Worm (Caenorhabditis elegans) whole organism, L4 larva: Measurements from ENCODE around the gene F53H2.1.
A peak's percentile ranks its signal among the peaks of the same experiment; 100 is the strongest.

ENCODE experiments used
- D1046.2 ChIP-seq: fragments of 200-800 bp; sonication (Bioruptor generic); IDR thresholded peaks from 2 replicates; pipeline ENCODE4 v1.3.6; 2022; ENCODE audit warnings: missing genetic modification characterization, missing compliant biosample characterization
- F10B5.3 ChIP-seq: sonication (generic microtip); optimal IDR thresholded peaks from 2 replicates; lab custom pipeline; 2016; ENCODE audit warnings: mild to moderate bottlenecking, missing genetic modification characterization, missing compliant biosample characterization
- F26F4.8 ChIP-seq: fragments of 200-800 bp; sonication (Bioruptor generic); conservative IDR thresholded peaks from 2 replicates; pipeline ENCODE4 v1.3.6; 2022; ENCODE audit warnings: missing genetic modification characterization, missing compliant biosample characterization
- F44E2.7 ChIP-seq: fragments of 200-800 bp; sonication (Bioruptor generic); IDR thresholded peaks from 2 replicates; pipeline ENCODE4 v2.1.2; 2022; ENCODE audit warnings: missing genetic modification characterization, missing compliant biosample characterization
- F49E8.2 ChIP-seq: sonication (generic microtip); optimal IDR thresholded peaks from 2 replicates; lab custom pipeline; 2016; ENCODE audit warnings: missing compliant biosample characterization, mild to moderate bottlenecking, missing genetic modification characterization, borderline replicate concordance
- R02D3.7 ChIP-seq: fragments of 150-350 bp; sonication (generic microtip); optimal IDR thresholded peaks from 3 replicates; lab custom pipeline; 2014; ENCODE audit warnings: missing biosample characterization, missing genetic modification characterization
- T20F7.1 ChIP-seq: fragments of 200-800 bp; sonication (Bioruptor generic); optimal IDR thresholded peaks from 2 replicates; lab custom pipeline; 2018; ENCODE audit warnings: mild to moderate bottlenecking, missing genetic modification characterization, missing compliant biosample characterization
- Y105C5A.15 ChIP-seq: fragments of 200-800 bp; sonication (Bioruptor generic); IDR thresholded peaks from 2 replicates; pipeline ENCODE4 v1.3.6; 2022; ENCODE audit warnings: missing genetic modification characterization, missing compliant biosample characterization
- Y48G9A.11 ChIP-seq: fragments of 200-800 bp; sonication (Bioruptor generic); IDR thresholded peaks from 2 replicates; pipeline ENCODE4 v1.3.6; 2022; ENCODE audit warnings: missing genetic modification reagents, missing genetic modification characterization, missing compliant biosample characterization
- Y75B8A.6 ChIP-seq: fragments of 200-800 bp; sonication (Bioruptor generic); IDR thresholded peaks from 2 replicates; pipeline ENCODE4 v1.3.6; 2022; ENCODE audit warnings: missing genetic modification reagents, missing genetic modification characterization, missing compliant biosample characterization
- ZK546.5 ChIP-seq, 2 experiments: sonication (generic microtip); optimal IDR thresholded peaks; 2 replicates each; lab custom pipeline; 2017; ENCODE audit warnings: missing biosample characterization in 2 of 2, missing genetic modification characterization in 2 of 2
- aly-2 ChIP-seq: sonication (generic microtip); optimal IDR thresholded peaks from 2 replicates; lab custom pipeline; 2018; ENCODE audit warnings: missing biosample characterization, missing genetic modification characterization
- ama-1 ChIP-seq: fragments of 150-350 bp; optimal IDR thresholded peaks from 2 replicates; lab custom pipeline; 2014; ENCODE audit warnings: inconsistent platforms, mixed read lengths
- arid-1 ChIP-seq: fragments of 200-800 bp; sonication (Bioruptor generic); conservative IDR thresholded peaks from 2 replicates; pipeline ENCODE4 v1.3.6; 2022; ENCODE audit warnings: missing genetic modification reagents, missing genetic modification characterization, missing compliant biosample characterization
- attf-4 ChIP-seq: sonication (generic microtip); optimal IDR thresholded peaks from 3 replicates; lab custom pipeline; 2017; ENCODE audit warnings: missing biosample characterization, missing genetic modification characterization
- ceh-32 ChIP-seq: sonication (generic microtip); optimal IDR thresholded peaks from 2 replicates; lab custom pipeline; 2016; ENCODE audit warnings: mild to moderate bottlenecking, missing genetic modification characterization, missing compliant biosample characterization; ENCODE audit not compliant: poor library complexity
- cey-2 ChIP-seq: sonication (generic microtip); optimal IDR thresholded peaks from 3 replicates; lab custom pipeline; 2017; ENCODE audit warnings: missing genetic modification characterization, mild to moderate bottlenecking, missing compliant biosample characterization, antibody characterized with exemption, borderline replicate concordance; ENCODE audit not compliant: insufficient read depth
- ctbp-1 ChIP-seq: fragments of 200-800 bp; sonication (Bioruptor generic); IDR thresholded peaks from 2 replicates; pipeline ENCODE4 v1.3.6; 2022; ENCODE audit warnings: missing genetic modification reagents, missing genetic modification characterization, missing compliant biosample characterization
- daf-8 ChIP-seq: fragments of 200-800 bp; sonication (Bioruptor generic); IDR thresholded peaks from 2 replicates; pipeline ENCODE4 v1.3.6; 2022; ENCODE audit warnings: missing genetic modification characterization, missing compliant biosample characterization
- dmd-8 ChIP-seq: fragments of 200-800 bp; sonication (Bioruptor generic); IDR thresholded peaks from 2 replicates; pipeline ENCODE4 v1.3.6; 2022; ENCODE audit warnings: missing genetic modification characterization, missing compliant biosample characterization
- dmd-9 ChIP-seq: fragments of 200-800 bp; sonication (Bioruptor generic); IDR thresholded peaks from 2 replicates; pipeline ENCODE4 v1.3.6; 2022; ENCODE audit warnings: missing genetic modification reagents, missing genetic modification characterization, missing compliant biosample characterization
- dve-1 ChIP-seq: sonication (generic microtip); optimal IDR thresholded peaks from 2 replicates; lab custom pipeline; 2017; ENCODE audit warnings: antibody characterized with exemption, mild to moderate bottlenecking, missing genetic modification characterization, missing compliant biosample characterization; ENCODE audit not compliant: insufficient read depth
- egl-27 ChIP-seq: sonication (generic microtip); optimal IDR thresholded peaks from 3 replicates; lab custom pipeline; 2017; ENCODE audit warnings: missing biosample characterization, missing genetic modification reagents, missing genetic modification characterization
- egl-43 ChIP-seq: fragments of 200-800 bp; sonication (Bioruptor generic); IDR thresholded peaks from 2 replicates; pipeline ENCODE4 v1.3.6; 2022; ENCODE audit warnings: missing genetic modification reagents, missing genetic modification characterization, missing compliant biosample characterization
- fkh-10 ChIP-seq: fragments of 150-350 bp; optimal IDR thresholded peaks from 2 replicates; lab custom pipeline; 2014; ENCODE audit warnings: missing biosample characterization, missing genetic modification reagents, missing genetic modification characterization
- gei-8 ChIP-seq: fragments of 200-800 bp; sonication (Bioruptor generic); optimal IDR thresholded peaks from 2 replicates; lab custom pipeline; 2018; ENCODE audit warnings: mild to moderate bottlenecking, missing genetic modification characterization, missing compliant biosample characterization
- hmg-1.1 ChIP-seq: fragments of 200-800 bp; sonication (Bioruptor generic); IDR thresholded peaks from 2 replicates; pipeline ENCODE4 v1.3.6; 2022; ENCODE audit warnings: missing genetic modification reagents, missing genetic modification characterization, missing compliant biosample characterization
- lin-15B ChIP-seq: fragments of 150-350 bp; sonication (generic microtip); optimal IDR thresholded peaks from 3 replicates; lab custom pipeline; 2014; ENCODE audit warnings: missing biosample characterization, missing genetic modification characterization
- lin-29 ChIP-seq: fragments of 200-800 bp; sonication (Bioruptor generic); IDR thresholded peaks from 2 replicates; pipeline ENCODE4 v1.3.6; 2022; ENCODE audit warnings: missing genetic modification reagents, missing genetic modification characterization, missing compliant biosample characterization
- lsy-2 ChIP-seq, 2 experiments: fragments of 150-350 bp in 1 of 2; sonication (generic microtip) in 1 of 2; optimal IDR thresholded peaks; 2 replicates each; lab custom pipeline; 2014 to 2017; ENCODE audit warnings: missing biosample characterization in 2 of 2, missing genetic modification characterization in 2 of 2
- madf-5 ChIP-seq, 2 experiments: fragments of 200-800 bp; sonication (Bioruptor generic); IDR thresholded peaks; 2 replicates each; pipeline ENCODE4 v1.3.6; 2022; ENCODE audit warnings: missing compliant biosample characterization in 2 of 2, missing genetic modification characterization in 2 of 2
- mxl-3 ChIP-seq: fragments of 200-800 bp; sonication (Bioruptor generic); optimal IDR thresholded peaks from 2 replicates; lab custom pipeline; 2018; ENCODE audit warnings: mild to moderate bottlenecking, missing genetic modification characterization, missing compliant biosample characterization
- nhr-11 ChIP-seq: fragments of 150-350 bp; optimal IDR thresholded peaks from 2 replicates; lab custom pipeline; 2014; ENCODE audit warnings: missing biosample characterization, missing genetic modification characterization
- nhr-111 ChIP-seq: fragments of 200-800 bp; sonication (Bioruptor generic); optimal IDR thresholded peaks from 2 replicates; lab custom pipeline; 2018; ENCODE audit warnings: mild to moderate bottlenecking, missing genetic modification characterization, missing compliant biosample characterization
- nhr-237 ChIP-seq: sonication (generic microtip); optimal IDR thresholded peaks from 2 replicates; lab custom pipeline; 2017; ENCODE audit warnings: missing biosample characterization, missing genetic modification characterization
- nhr-25 ChIP-seq: sonication (generic microtip); optimal IDR thresholded peaks from 2 replicates; lab custom pipeline; 2017; ENCODE audit warnings: missing genetic modification characterization, mild to moderate bottlenecking, missing compliant biosample characterization, antibody characterized with exemption, moderate library complexity, borderline replicate concordance; ENCODE audit not compliant: insufficient read depth
- nhr-28 ChIP-seq: fragments of 150-350 bp; optimal IDR thresholded peaks from 2 replicates; lab custom pipeline; 2014; ENCODE audit warnings: missing biosample characterization, missing genetic modification characterization
- nhr-41 ChIP-seq: fragments of 200-800 bp; sonication (Bioruptor generic); IDR thresholded peaks from 2 replicates; pipeline ENCODE4 v1.3.6; 2022; ENCODE audit warnings: missing genetic modification reagents, missing genetic modification characterization, missing compliant biosample characterization
- nhr-42 ChIP-seq: fragments of 200-800 bp; sonication (Bioruptor generic); IDR thresholded peaks from 2 replicates; pipeline ENCODE4 v1.3.6; 2022; ENCODE audit warnings: missing genetic modification characterization, missing compliant biosample characterization
- nhr-76 ChIP-seq: fragments of 150-350 bp; optimal IDR thresholded peaks from 2 replicates; lab custom pipeline; 2014; ENCODE audit warnings: missing biosample characterization, missing genetic modification characterization
- nhr-77 ChIP-seq: fragments of 150-350 bp; optimal IDR thresholded peaks from 2 replicates; lab custom pipeline; 2014; ENCODE audit warnings: missing biosample characterization, missing genetic modification characterization
- pha-4 ChIP-seq, 2 experiments: fragments of 150-350 bp in 1 of 2; fragments of 200-800 bp in 1 of 2; sonication (Bioruptor generic) in 1 of 2; IDR thresholded peaks in 1 of 2; optimal IDR thresholded peaks in 1 of 2; 2 replicates each; pipeline versions ENCODE4 v1.3.6 to Lab custom; 2014 to 2022; ENCODE audit warnings: missing genetic modification characterization in 2 of 2, missing genetic modification reagents in 2 of 2, missing biosample characterization in 1 of 2, missing compliant biosample characterization in 1 of 2
- rbr-2 ChIP-seq: sonication (generic microtip); optimal IDR thresholded peaks from 2 replicates; lab custom pipeline; 2016; ENCODE audit warnings: missing genotype, missing genetic modification characterization, missing compliant biosample characterization
- skn-1 ChIP-seq: fragments of 150-350 bp; optimal IDR thresholded peaks from 2 replicates; lab custom pipeline; 2014; ENCODE audit warnings: missing biosample characterization, missing genetic modification characterization
- snpc-1.2 ChIP-seq: fragments of 200-800 bp; sonication (Bioruptor generic); IDR thresholded peaks from 2 replicates; pipeline ENCODE4 v1.3.6; 2022; ENCODE audit warnings: missing genetic modification reagents, missing genetic modification characterization, missing compliant biosample characterization
- spr-1 ChIP-seq: sonication (generic microtip); optimal IDR thresholded peaks from 2 replicates; lab custom pipeline; 2016; ENCODE audit warnings: mild to moderate bottlenecking, missing genetic modification characterization, missing compliant biosample characterization
- tra-1 ChIP-seq: fragments of 200-800 bp; sonication (Bioruptor generic); IDR thresholded peaks from 2 replicates; pipeline ENCODE4 v1.3.6; 2022; ENCODE audit warnings: missing genetic modification reagents, missing genetic modification characterization, missing compliant biosample characterization
- unc-39 ChIP-seq: sonication (generic microtip); optimal IDR thresholded peaks from 2 replicates; lab custom pipeline; 2017; ENCODE audit warnings: missing biosample characterization, missing genetic modification characterization
- zag-1 ChIP-seq: fragments of 150-350 bp; optimal IDR thresholded peaks from 2 replicates; lab custom pipeline; 2014; ENCODE audit warnings: missing biosample characterization, missing genetic modification characterization
- zfp-3 ChIP-seq: fragments of 200-800 bp; sonication (Bioruptor generic); conservative IDR thresholded peaks from 2 replicates; pipeline ENCODE4 v1.3.6; 2022; ENCODE audit warnings: missing genetic modification reagents, missing genetic modification characterization, missing compliant biosample characterization
- zip-11 ChIP-seq: fragments of 200-800 bp; sonication (Bioruptor generic); IDR thresholded peaks from 2 replicates; pipeline ENCODE4 v1.3.6; 2022; ENCODE audit warnings: missing genetic modification characterization, missing compliant biosample characterization

Gene F53H2.1

DNA sequence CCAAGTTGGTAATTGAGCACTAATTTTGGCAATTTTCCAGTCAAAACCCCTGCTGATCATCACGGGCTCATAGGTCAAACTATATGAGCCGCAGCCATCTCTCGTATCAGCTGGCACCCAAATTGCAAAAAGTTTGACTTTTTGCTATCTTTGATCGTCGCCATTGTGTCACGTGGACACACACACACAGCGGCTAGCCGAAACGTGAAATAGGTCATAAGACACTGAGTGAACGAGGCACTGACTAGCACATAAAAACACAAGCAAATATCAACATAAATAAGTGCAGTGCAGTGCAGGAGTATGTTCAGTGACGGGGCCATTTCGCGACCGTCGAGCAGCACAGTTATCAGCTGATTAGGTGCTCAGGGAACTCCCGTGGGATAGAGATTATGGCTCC, 31.3 kb downstream of the F53H2.1 start (continued):
- TF ChIP-seq nhr-111 (GFP tag; lab: Kevin White, UChicago) (no peak), nhr-42 (GFP tag; lab: Robert Waterston, UW) (no peak), nhr-11 (tag; lab: Kevin White, UChicago) (peak; percentile 72), cey-2 (tag; lab: Kevin White, UChicago) (no peak), rbr-2 (no peak), unc-39 (tag; lab: Kevin White, UChicago) (no peak), Y48G9A.11 (no peak), fkh-10 (no peak), Y105C5A.15 (GFP tag; lab: Robert Waterston, UW) (no peak), nhr-41 (GFP tag; lab: Robert Waterston, UW) (0 out of 2 replicates have a peak, but pooled peaks have one; percentile 43), F10B5.3 (tag; lab: Kevin White, UChicago) (no peak), Y75B8A.6 (no peak), T20F7.1 (GFP tag; lab: Kevin White, UChicago) (no peak), R02D3.7 (tag; lab: Kevin White, UChicago) (no peak), D1046.2 (no peak), mxl-3 (GFP tag; lab: Kevin White, UChicago) (peak; percentile 80), nhr-76 (tag; lab: Kevin White, UChicago) (no peak), egl-43 (GFP tag; lab: Robert Waterston, UW) (no peak), pha-4 (GFP tag; IDR thresholded peaks at IDR 0.05; lab: Robert Waterston, UW) (peak; percentile 58; the same call in 1 of the 2 replicates), pha-4 (tag; optimal IDR thresholded peaks at IDR 0.05; lab: Kevin White, UChicago) (peak; percentile 96), skn-1 (tag; lab: Kevin White, UChicago) (no peak), dmd-8 (no peak), lin-29 (GFP tag; lab: Robert Waterston, UW) (no peak), nhr-77 (tag; lab: Kevin White, UChicago) (peak; percentile 90), spr-1 (tag; lab: Kevin White, UChicago) (no peak), nhr-28 (tag; lab: Kevin White, UChicago) (peak; percentile 84), egl-27 (no peak), dve-1 (peak; percentile 84), tra-1 (GFP tag; lab: Robert Waterston, UW) (peak; percentile 56; the same call in 1 of the 2 replicates), daf-8 (no peak), F26F4.8 (no peak), gei-8 (no peak), F49E8.2 (tag; lab: Kevin White, UChicago) (no peak), nhr-237 (tag; lab: Kevin White, UChicago) (no peak), arid-1 (GFP tag; lab: Robert Waterston, UW) (no peak), zip-11 (GFP tag; lab: Robert Waterston, UW) (no peak), ZK546.5 (tag; optimal IDR thresholded peaks at IDR 0.05; lab: Kevin White, UChicago) (no peak), ama-1 (lab: Kevin White, UChicago) (no peak), lin-15B (tag; lab: Kevin White, UChicago) (no peak), zag-1 (tag; lab: Kevin White, UChicago) (no peak), lsy-2 (tag; optimal IDR thresholded peaks at IDR 0.05; lab: Kevin White, UChicago) (peak in 1 of 2 experiments; percentile 57), zfp-3 (GFP tag; lab: Robert Waterston, UW) (no peak), snpc-1.2 (GFP tag; lab: Robert Waterston, UW) (no peak), ceh-32 (no peak), dmd-9 (no peak), F44E2.7 (GFP tag; lab: Robert Waterston, UW) (0 out of 2 replicates have a peak, but pooled peaks have one; percentile 3), nhr-25 (tag; lab: Kevin White, UChicago) (no peak), madf-5 (GFP tag; IDR thresholded peaks at IDR 0.05; lab: Robert Waterston, UW) (no peak), attf-4 (tag; lab: Kevin White, UChicago) (no peak), ctbp-1 (GFP tag; lab: Robert Waterston, UW) (no peak), hmg-1.1 (GFP tag; lab: Robert Waterston, UW) (0 out of 2 replicates have a peak, but pooled peaks have one; percentile 36), aly-2 (tag; lab: Kevin White, UChicago) (no peak)
